Worm (Caenorhabditis elegans) whole organism, dauer: ENCODE data around the gene C05B5.8.

ENCODE experiments used
- unc-62 ChIP-seq: sonication (generic microtip); optimal IDR thresholded peaks from 2 replicates; lab custom pipeline; 2017; ENCODE audit warnings: missing biosample characterization, missing genetic modification reagents, missing genetic modification characterization

The C05B5.8 gene

DNA sequence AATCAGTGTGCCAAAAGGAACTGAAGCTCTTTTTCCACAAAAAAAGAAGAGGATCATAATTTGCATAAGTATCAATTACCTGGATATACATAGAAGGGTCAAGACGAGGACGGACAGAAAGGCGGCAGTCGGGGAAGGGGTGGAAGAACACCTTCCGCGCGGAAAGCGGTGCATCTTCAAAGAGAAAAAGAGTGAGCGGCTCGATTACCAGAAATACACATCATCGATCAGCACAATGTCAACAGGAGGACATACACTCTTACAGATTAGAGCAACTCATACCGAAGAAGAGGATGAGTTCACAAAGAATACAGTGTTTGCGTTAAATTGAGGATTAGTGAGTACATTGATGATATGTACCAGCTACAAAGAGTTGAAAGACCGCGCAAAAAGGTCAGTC lies 37.2 kb downstream of the C05B5.8 start:
- no peak for TF ChIP-seq unc-62 (GFP tag; lab: Kevin White, UChicago)

DNA sequence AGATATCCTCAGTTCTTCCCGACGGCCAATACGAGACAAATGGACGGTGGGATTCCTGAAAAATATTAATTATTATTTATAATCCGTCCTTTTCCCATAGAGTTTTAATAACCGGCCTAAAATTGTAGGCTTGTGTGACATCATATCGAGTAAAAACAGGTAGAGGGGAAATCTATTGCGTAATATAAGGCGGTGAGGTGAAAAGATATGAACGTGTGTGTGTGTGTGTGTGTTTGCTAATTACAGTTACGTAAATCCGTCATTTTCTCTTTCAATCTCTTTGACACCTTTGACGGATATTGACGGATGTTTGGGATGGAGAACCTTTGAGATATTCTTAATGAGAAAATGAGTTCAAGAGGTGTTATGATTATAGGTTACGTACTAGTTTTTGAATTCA lies 41.1 kb downstream of the C05B5.8 start:
- TF ChIP-seq unc-62 (GFP tag; lab: Kevin White, UChicago) = no peak

DNA sequence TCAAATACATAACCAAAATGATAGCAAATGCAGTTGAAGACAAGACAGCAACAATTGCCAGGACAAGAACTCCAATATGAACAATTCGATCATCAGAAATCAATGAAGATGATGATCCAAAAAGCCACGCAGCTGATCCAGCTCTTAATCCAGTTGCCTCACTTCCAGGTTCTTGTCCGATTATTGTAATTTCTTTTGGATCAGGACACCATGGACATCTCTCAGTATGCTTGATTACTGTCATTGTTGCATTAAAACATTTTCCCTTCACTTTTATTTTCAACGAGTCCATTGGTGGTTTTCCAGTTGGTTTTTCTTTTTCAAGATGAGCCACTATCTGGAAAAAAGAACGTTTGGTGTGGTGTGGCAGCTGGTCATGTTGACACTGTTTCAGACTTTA lies 42.2 kb downstream of the C05B5.8 start:
- TF ChIP-seq unc-62 (GFP tag; lab: Kevin White, UChicago) = no peak

DNA sequence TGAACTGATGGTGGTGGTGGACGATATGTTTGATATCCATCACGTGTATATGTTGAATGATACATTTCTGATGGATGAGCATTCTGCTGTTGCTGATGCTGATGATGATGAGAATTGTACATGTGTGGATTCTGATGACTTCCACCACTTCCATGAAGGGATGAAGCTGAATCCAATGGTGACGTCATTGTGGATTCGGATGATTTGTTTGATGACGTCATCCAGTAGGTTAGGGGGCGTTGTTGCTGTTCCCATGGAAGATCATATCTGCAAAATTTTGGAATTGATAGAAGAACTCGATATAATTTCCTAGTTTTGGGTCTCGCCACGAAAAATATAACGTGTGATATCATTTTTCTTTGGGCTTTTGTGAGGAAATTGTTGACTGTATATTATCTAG lies 43.1 kb downstream of the C05B5.8 start:
- TF ChIP-seq unc-62 (GFP tag; lab: Kevin White, UChicago) = no peak

DNA sequence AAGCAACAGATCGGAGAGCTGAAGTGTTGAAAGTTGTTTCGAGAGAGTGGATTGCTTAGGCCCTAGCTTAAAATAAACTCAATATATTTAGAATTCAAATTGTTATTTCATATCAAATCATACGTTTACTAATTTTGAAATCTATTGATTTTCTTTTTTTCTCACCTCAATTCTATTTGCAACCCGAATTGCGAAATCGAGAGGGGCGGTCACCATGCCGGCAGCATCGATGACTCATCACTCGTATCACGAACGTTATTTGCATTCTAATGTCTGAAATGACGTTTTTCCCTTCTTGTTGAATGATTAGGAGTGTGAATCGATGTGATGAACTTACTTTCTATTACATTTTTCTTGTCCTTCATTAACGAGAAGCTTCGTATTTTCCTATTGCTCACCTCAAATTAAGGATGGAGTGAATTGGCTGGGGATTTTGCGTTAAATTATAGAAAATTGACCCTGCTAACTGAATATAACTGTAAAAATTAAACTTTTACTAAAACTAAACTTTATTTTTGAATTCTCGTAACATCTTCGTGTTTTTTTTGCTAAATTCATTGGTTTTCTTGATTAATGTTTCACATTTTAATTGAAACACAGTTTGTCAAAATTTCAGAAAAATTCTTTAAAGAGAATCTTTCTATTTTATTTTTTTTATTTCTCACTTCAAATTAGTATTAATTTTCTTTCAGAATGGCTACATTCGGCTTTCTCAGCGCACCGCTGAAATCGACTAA lies 49.8 kb downstream of the C05B5.8 start, which contains the start of gene alx-1:
Gene alx-1 (plus strand): TSS at position 687 of the 737 bp plus-strand sequence.
- no peak for TF ChIP-seq unc-62 (GFP tag; lab: Kevin White, UChicago)

DNA sequence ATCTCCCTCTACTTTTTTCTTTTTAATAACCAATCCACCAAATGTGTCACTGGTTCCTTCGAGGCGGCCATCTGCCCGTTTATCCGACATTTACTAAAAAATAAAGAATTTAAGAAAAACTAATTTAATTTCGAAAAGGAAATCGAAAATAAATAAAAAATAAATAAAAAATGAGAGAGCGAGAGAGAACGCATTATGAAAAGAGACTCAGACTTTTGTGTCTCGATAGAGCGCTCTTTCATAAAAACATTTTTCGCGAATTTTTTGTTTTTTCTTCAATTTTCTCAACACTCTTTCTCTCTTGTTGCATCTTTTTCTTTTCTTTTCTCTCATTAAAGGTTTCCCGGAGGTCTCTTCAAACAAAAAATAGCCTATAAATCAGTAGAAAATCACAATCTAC lies 50.5 kb downstream of the C05B5.8 start, which contains the start of gene mog-1:
Gene mog-1 (minus strand): TSS at position 93 of the 400 bp plus-strand sequence.
- no peak for TF ChIP-seq unc-62 (GFP tag; lab: Kevin White, UChicago)
